Worm (Caenorhabditis elegans): Measurements from ENCODE around the gene sip-1.

ce11 chrIII:10481497-10481896 is 25.1 kb downstream of the sip-1 start:
- TF ChIP-seq snpc-4 (tag; optimal IDR thresholded peaks at IDR 0.05), result no peak
- TF ChIP-seq blmp-1 (tag; optimal IDR thresholded peaks at IDR 0.05), result no peak
- no peak for TF ChIP-seq elt-3 (tag; optimal IDR thresholded peaks at IDR 0.05)
- TF ChIP-seq unc-62 (GFP tag; optimal IDR thresholded peaks at IDR 0.05), result no peak

Measured in whole organism, mixed stage, embryonic.